Worm (Caenorhabditis elegans): ENCODE data around the gene F40F8.12.

- TF ChIP-seq ceh-43 (GFP tag; optimal IDR thresholded peaks at IDR 0.05) (no peak), snpc-4 (tag; optimal IDR thresholded peaks at IDR 0.05) (no peak), pha-4 (tag; optimal IDR thresholded peaks at IDR 0.05) (no peak), elt-3 (tag; optimal IDR thresholded peaks at IDR 0.05) (no peak), unc-62 (GFP tag; optimal IDR thresholded peaks at IDR 0.05) (no peak), lsy-2 (tag; optimal IDR thresholded peaks at IDR 0.05) (no peak)
Observed at ce11 chrII:11154957-11155356, 25.3 kb downstream of the F40F8.12 start.

Measured in whole organism, mixed stage, embryonic.